Worm (Caenorhabditis elegans) whole organism, mixed stage, embryonic: ENCODE measurements around the gene sqv-8.

ENCODE experiments used
- M03D4.4 ChIP-seq: sonication (generic microtip); optimal IDR thresholded peaks from 2 replicates; lab custom pipeline; 2017; ENCODE audit warnings: mild to moderate bottlenecking, missing genetic modification characterization, missing compliant biosample characterization
- bed-3 ChIP-seq: fragments of 200-800 bp; sonication (Bioruptor generic); optimal IDR thresholded peaks from 3 replicates; lab custom pipeline; 2018; ENCODE audit warnings: mild to moderate bottlenecking, missing genetic modification characterization, moderate library complexity, missing compliant biosample characterization
- blmp-1 ChIP-seq: fragments of 150-350 bp; optimal IDR thresholded peaks from 2 replicates; lab custom pipeline; 2014; ENCODE audit warnings: missing biosample characterization, missing genetic modification characterization
- ceh-39 ChIP-seq: fragments of 150-350 bp; optimal IDR thresholded peaks from 2 replicates; lab custom pipeline; 2014; ENCODE audit warnings: missing biosample characterization, missing genetic modification characterization
- ceh-43 ChIP-seq: fragments of 200-800 bp; sonication (Bioruptor generic); optimal IDR thresholded peaks from 2 replicates; lab custom pipeline; 2018; ENCODE audit warnings: mild to moderate bottlenecking, missing genetic modification characterization, moderate library complexity, missing compliant biosample characterization
- cnd-1 ChIP-seq: fragments of 200-800 bp; sonication (Bioruptor generic); optimal IDR thresholded peaks from 2 replicates; lab custom pipeline; 2018; ENCODE audit warnings: mild to moderate bottlenecking, missing genetic modification characterization, missing compliant biosample characterization
- drap-1 ChIP-seq: fragments of 200-800 bp; sonication (Bioruptor generic); optimal IDR thresholded peaks from 3 replicates; lab custom pipeline; 2018; ENCODE audit warnings: mild to moderate bottlenecking, missing genetic modification characterization, missing compliant biosample characterization
- elt-1 ChIP-seq: sonication (generic microtip); optimal IDR thresholded peaks from 2 replicates; lab custom pipeline; 2017; ENCODE audit warnings: missing genetic modification characterization, mild to moderate bottlenecking, missing compliant biosample characterization, antibody characterized with exemption, moderate library complexity, borderline replicate concordance; ENCODE audit not compliant: insufficient read depth
- elt-3 ChIP-seq: fragments of 150-350 bp; optimal IDR thresholded peaks from 2 replicates; lab custom pipeline; 2014; ENCODE audit warnings: missing biosample characterization, missing genetic modification characterization
- flh-1 ChIP-seq: fragments of 200-800 bp; sonication (Bioruptor generic); optimal IDR thresholded peaks from 2 replicates; lab custom pipeline; 2018; ENCODE audit warnings: mild to moderate bottlenecking, missing genetic modification characterization, moderate library complexity, missing compliant biosample characterization
- ham-2 ChIP-seq: fragments of 200-800 bp; sonication (Bioruptor generic); optimal IDR thresholded peaks from 2 replicates; lab custom pipeline; 2018; ENCODE audit warnings: mild to moderate bottlenecking, missing genetic modification characterization, missing compliant biosample characterization
- hlh-1 ChIP-seq: fragments of 150-350 bp; optimal IDR thresholded peaks from 2 replicates; lab custom pipeline; 2014; ENCODE audit warnings: missing biosample characterization, missing genetic modification reagents, missing genetic modification characterization
- lin-32 ChIP-seq: fragments of 200-800 bp; sonication (Bioruptor generic); optimal IDR thresholded peaks from 2 replicates; lab custom pipeline; 2018; ENCODE audit warnings: mild to moderate bottlenecking, missing genetic modification characterization, missing compliant biosample characterization
- lsy-2 ChIP-seq: fragments of 150-350 bp; optimal IDR thresholded peaks from 2 replicates; lab custom pipeline; 2014; ENCODE audit warnings: missing biosample characterization, missing genetic modification characterization
- mab-5 ChIP-seq: fragments of 150-350 bp; optimal IDR thresholded peaks from 2 replicates; lab custom pipeline; 2014; ENCODE audit warnings: missing biosample characterization, missing genetic modification characterization
- nhr-12 ChIP-seq: fragments of 150-350 bp; optimal IDR thresholded peaks from 2 replicates; lab custom pipeline; 2014; ENCODE audit warnings: missing biosample characterization, missing genetic modification characterization
- nhr-2 ChIP-seq: fragments of 150-350 bp; optimal IDR thresholded peaks from 2 replicates; lab custom pipeline; 2014; ENCODE audit warnings: missing biosample characterization, missing genetic modification characterization
- nhr-237 ChIP-seq: fragments of 150-350 bp; optimal IDR thresholded peaks from 2 replicates; lab custom pipeline; 2014; ENCODE audit warnings: missing biosample characterization, missing genetic modification characterization
- nhr-28 ChIP-seq: fragments of 150-350 bp; optimal IDR thresholded peaks from 2 replicates; lab custom pipeline; 2014; ENCODE audit warnings: missing biosample characterization, missing genetic modification characterization
- nhr-76 ChIP-seq: sonication (generic microtip); optimal IDR thresholded peaks from 2 replicates; lab custom pipeline; 2017; ENCODE audit warnings: missing biosample characterization, missing genetic modification characterization
- pha-4 ChIP-seq: fragments of 150-350 bp; optimal IDR thresholded peaks from 2 replicates; lab custom pipeline; 2018; ENCODE audit warnings: missing biosample characterization, missing genetic modification reagents, missing genetic modification characterization
- sem-2 ChIP-seq: fragments of 200-800 bp; sonication (Bioruptor generic); optimal IDR thresholded peaks from 2 replicates; lab custom pipeline; 2018; ENCODE audit warnings: mild to moderate bottlenecking, missing genetic modification characterization, missing compliant biosample characterization
- snpc-4 ChIP-seq: fragments of 150-350 bp; optimal IDR thresholded peaks from 2 replicates; lab custom pipeline; 2014; ENCODE audit warnings: missing biosample characterization, missing genetic modification characterization
- sptf-1 ChIP-seq: sonication (generic microtip); optimal IDR thresholded peaks from 2 replicates; lab custom pipeline; 2017; ENCODE audit warnings: mild to moderate bottlenecking, missing genetic modification characterization, moderate library complexity, missing compliant biosample characterization
- unc-120 ChIP-seq: sonication (generic microtip); optimal IDR thresholded peaks from 2 replicates; lab custom pipeline; 2017; ENCODE audit warnings: missing genetic modification characterization, missing compliant biosample characterization; ENCODE audit not compliant: poor library complexity, severe bottlenecking
- unc-39 ChIP-seq: fragments of 150-350 bp; optimal IDR thresholded peaks from 2 replicates; lab custom pipeline; 2014; ENCODE audit warnings: missing biosample characterization, missing genetic modification characterization
- unc-62 ChIP-seq: fragments of 150-350 bp; optimal IDR thresholded peaks from 2 replicates; lab custom pipeline; 2014; ENCODE audit warnings: missing biosample characterization, missing genetic modification reagents, missing genetic modification characterization
- zip-8 ChIP-seq: fragments of 150-350 bp; optimal IDR thresholded peaks from 2 replicates; lab custom pipeline; 2014; ENCODE audit warnings: missing biosample characterization, missing genetic modification characterization
- ztf-11 ChIP-seq: fragments of 150-350 bp; optimal IDR thresholded peaks from 2 replicates; lab custom pipeline; 2014; ENCODE audit warnings: missing biosample characterization, missing genetic modification characterization

sqv-8 gene

DNA sequence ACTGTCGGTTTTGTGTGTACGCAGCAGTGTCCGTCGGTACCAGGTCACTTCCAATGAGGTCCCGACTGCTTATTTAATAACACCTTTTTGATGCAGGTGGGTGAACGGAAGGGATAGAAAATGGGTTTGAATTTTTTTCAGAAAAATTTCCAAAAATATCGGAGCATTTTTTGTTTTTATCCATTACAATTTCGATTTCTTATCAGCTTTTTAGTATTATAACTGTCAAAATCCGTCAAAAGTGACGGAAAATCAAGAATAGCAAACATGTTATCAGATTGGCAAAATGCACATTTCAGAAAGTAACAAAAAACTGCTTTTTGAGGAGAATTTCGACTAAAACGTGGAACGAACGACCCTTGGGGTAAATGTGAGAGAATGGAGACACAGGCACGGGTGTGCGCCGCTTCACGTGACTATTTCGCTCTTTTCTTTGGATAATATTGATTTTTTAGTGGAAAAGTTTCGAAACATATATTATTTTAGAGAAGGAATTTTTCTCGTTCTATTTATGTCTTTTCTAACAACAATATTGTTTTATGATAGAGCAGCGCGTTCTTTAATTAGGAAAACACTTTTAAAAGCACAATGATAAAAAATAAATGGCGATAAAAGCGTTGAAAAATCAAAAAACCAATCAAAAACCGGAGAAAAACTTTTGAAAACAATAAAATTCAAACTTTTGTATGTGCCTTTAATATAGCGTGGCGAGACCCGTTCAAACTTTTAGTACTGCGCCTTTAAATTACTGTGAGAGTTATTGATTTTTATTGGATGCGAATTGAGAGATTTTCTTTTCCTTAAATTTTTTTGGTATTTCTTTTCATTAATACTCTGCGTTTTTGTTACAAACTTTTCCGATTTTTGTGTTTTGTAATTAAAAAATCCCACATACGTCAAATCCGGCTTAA, at the start of gene sqv-8:
sqv-8 (plus strand) TSS at position 51 of the 911 bp plus-strand sequence.
- TF ChIP-seq zip-8 (tag; lab: Kevin White, UChicago) = no peak
- peak; percentile 66 for TF ChIP-seq nhr-2 (tag; lab: Kevin White, UChicago)
- no peak for TF ChIP-seq nhr-12 (tag; lab: Kevin White, UChicago)

DNA sequence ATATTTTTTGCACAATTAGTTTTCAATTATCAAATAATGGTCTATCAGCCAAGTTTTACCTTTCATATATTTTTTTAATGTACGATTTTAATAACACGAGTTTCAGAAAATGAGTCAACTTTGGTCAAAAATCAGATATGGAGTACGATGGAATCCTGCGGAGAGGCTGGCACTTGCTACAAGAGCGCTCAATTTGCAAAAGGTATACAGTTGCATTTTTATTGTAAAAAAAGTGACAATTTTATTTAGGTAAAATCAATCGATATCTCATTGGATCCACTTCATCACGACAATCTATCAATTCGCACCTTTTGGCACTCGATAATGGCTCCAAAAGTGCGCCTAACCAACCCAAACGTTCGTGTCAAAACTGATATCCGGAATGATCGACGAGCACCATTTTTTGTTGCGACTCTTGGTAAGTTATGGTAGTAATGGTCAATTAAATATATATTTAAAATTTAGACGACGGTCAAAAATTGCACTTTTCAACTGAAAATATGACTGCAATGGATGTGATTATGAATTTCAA, 49.2 kb upstream of the sqv-8 start, which contains the start of gene mrpl-53:
mrpl-53 (plus strand) TSS at position 107 of the 532 bp plus-strand sequence.
- TF ChIP-seq nhr-76 (tag; lab: Kevin White, UChicago) = no peak
- TF ChIP-seq ham-2 (GFP tag; lab: Kevin White, UChicago) = no peak
- TF ChIP-seq mab-5 = no peak
- TF ChIP-seq elt-3 (tag; lab: Kevin White, UChicago) = no peak
- TF ChIP-seq unc-39 = no peak
- no peak for TF ChIP-seq snpc-4
- no peak for TF ChIP-seq nhr-12 (tag; lab: Kevin White, UChicago)
- no peak for TF ChIP-seq nhr-237 (tag; lab: Kevin White, UChicago)
- TF ChIP-seq unc-120 = no peak
- no peak for TF ChIP-seq nhr-2 (tag; lab: Kevin White, UChicago)
- TF ChIP-seq M03D4.4 (tag; lab: Kevin White, UChicago) = no peak
- TF ChIP-seq pha-4 = no peak
- no peak for TF ChIP-seq ztf-11
- TF ChIP-seq hlh-1 (tag; lab: Kevin White, UChicago) = no peak
- TF ChIP-seq ceh-39 = no peak
- no peak for TF ChIP-seq bed-3
- TF ChIP-seq lsy-2 (tag; lab: Kevin White, UChicago) = no peak
- TF ChIP-seq lin-32 (GFP tag; lab: Kevin White, UChicago) = no peak

DNA sequence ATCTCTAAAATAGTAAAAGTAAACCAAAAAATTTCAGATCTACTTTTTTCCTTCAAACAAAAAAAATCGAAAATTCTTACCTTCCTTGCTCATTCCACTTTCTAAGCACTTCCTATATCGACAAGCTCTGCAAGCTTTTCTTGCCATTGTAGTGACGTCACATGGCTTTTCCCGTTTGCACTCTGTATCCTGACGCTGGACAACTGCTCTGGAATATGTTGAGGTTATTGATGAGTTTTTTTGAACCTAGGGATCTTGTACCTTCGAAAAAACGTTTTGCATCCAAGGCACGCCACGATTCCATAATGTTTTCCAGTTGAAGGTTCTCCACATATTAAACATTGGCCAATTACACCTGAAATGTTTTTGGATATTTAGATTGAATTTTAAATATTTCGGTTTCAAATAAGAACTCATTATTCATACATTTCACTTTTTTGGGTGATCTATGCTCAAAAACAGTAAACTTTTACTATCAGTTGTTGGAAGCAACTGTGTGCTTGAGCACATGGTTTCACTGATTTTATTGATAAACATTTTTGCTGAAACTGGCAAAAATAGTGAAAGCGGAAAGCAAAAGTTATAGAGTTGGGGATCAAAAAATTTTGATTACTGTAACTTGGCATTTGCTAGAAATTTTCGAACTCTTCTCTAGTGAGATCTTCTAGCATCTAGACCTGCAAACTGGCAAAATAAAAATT, 46.6 kb upstream of the sqv-8 start:
- no peak for TF ChIP-seq elt-1 (tag; lab: Kevin White, UChicago)
- TF ChIP-seq sptf-1 (tag; lab: Kevin White, UChicago) = no peak
- no peak for TF ChIP-seq cnd-1 (tag; lab: Kevin White, UChicago)
- TF ChIP-seq lsy-2 (tag; lab: Kevin White, UChicago) = no peak
- no peak for TF ChIP-seq sem-2
- no peak for TF ChIP-seq flh-1 (GFP tag; lab: Kevin White, UChicago)
- no peak for TF ChIP-seq ceh-43 (GFP tag; lab: Kevin White, UChicago)
- no peak for TF ChIP-seq nhr-28 (tag; lab: Kevin White, UChicago)
- no peak for TF ChIP-seq blmp-1
- TF ChIP-seq pha-4 = no peak
- TF ChIP-seq zip-8 (tag; lab: Kevin White, UChicago) = no peak

DNA sequence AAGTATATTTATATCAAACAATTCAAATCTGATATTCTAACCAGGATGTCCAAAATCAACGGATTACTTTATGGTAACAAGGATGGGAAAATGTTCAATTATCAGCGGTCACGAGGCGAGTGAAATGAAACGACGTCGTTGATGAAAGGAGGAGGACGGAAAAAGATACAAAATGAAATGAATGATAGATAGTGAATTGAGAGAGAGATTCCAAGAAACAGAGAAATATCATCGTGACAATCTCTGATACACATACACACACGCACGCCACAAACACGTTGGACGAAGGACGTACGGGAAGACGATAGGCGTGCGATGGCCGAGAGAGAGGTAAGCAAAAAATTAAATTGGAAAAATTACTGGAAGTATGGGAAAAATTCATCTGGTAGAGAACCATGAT, 45.7 kb upstream of the sqv-8 start:
- TF ChIP-seq unc-62 (no peak), unc-120 (peak; percentile 5)

DNA sequence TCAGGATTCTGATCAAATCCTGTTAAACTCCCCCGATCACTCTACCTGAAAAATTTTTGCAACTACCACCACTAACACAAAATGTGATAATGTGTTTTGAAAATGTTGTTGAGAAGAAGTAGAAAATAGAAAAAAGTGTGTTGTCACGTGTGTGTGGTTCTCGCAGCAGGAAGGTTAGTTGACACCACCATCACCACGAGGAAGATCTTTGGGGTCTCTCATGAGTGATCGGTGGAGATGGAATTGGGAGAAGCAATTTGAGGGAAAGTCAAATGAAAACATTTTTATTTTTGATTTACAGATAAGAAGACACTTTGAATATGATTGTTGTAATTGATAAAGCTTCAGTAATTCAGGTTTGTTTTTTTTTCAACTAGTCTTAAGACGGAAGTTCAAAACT, 45.1 kb upstream of the sqv-8 start:
- TF ChIP-seq lin-32 (GFP tag; lab: Kevin White, UChicago) (no peak), pha-4 (no peak), nhr-2 (tag; lab: Kevin White, UChicago) (no peak), snpc-4 (no peak), elt-1 (tag; lab: Kevin White, UChicago) (no peak), cnd-1 (tag; lab: Kevin White, UChicago) (no peak), drap-1 (GFP tag; lab: Kevin White, UChicago) (no peak), unc-39 (no peak), M03D4.4 (tag; lab: Kevin White, UChicago) (no peak), sptf-1 (tag; lab: Kevin White, UChicago) (no peak), nhr-12 (tag; lab: Kevin White, UChicago) (no peak), blmp-1 (no peak), bed-3 (no peak), ceh-43 (GFP tag; lab: Kevin White, UChicago) (no peak), ceh-39 (no peak), ztf-11 (no peak)
